Fruit fly (Drosophila melanogaster) whole organism, embryonic: ENCODE data around the gene Atg18b.
A peak's percentile ranks its signal among the peaks of the same experiment; 100 is the strongest.

Experiments
- ATbp ChIP-seq: fragments of 200-800 bp; sonication (Bioruptor generic); optimal IDR thresholded peaks from 2 replicates; lab custom pipeline; 2017; ENCODE audit warnings: missing biosample characterization, mild to moderate bottlenecking, missing genetic modification characterization, missing genetic modification reagents
- Adf1 ChIP-seq: fragments of 200-800 bp; sonication (Bioruptor generic); IDR thresholded peaks from 2 replicates; pipeline ENCODE4 v1.3.6; 2022; ENCODE audit warnings: missing biosample characterization, missing genetic modification characterization
- Atf-2 ChIP-seq: fragments of 200-800 bp; sonication (Bioruptor generic); optimal IDR thresholded peaks from 2 replicates; lab custom pipeline; 2016; ENCODE audit warnings: missing biosample characterization, missing genetic modification characterization
- Bgb ChIP-seq: fragments of 200-800 bp; sonication (Bioruptor generic); IDR thresholded peaks from 2 replicates; pipeline ENCODE4 v1.3.6; 2022; ENCODE audit warnings: missing biosample characterization, missing genetic modification characterization; ENCODE audit not compliant: partially characterized antibody
- CG12659 ChIP-seq: fragments of 200-800 bp; sonication (Bioruptor generic); optimal IDR thresholded peaks from 3 replicates; lab custom pipeline; 2017; ENCODE audit warnings: mild to moderate bottlenecking, missing biosample characterization, missing genetic modification reagents, missing genetic modification characterization
- CG12769 ChIP-seq: fragments of 200-800 bp; sonication (Bioruptor generic); optimal IDR thresholded peaks from 2 replicates; lab custom pipeline; 2019; ENCODE audit warnings: missing biosample characterization, mild to moderate bottlenecking, missing genetic modification characterization, moderate library complexity
- CG13775 ChIP-seq: fragments of 200-800 bp; sonication (Bioruptor generic); optimal IDR thresholded peaks from 3 replicates; lab custom pipeline; 2017; ENCODE audit warnings: missing biosample characterization, mild to moderate bottlenecking, missing genetic modification characterization
- CG14441 ChIP-seq: fragments of 200-800 bp; sonication (Bioruptor generic); IDR thresholded peaks from 2 replicates; pipeline ENCODE4 v1.3.6; 2022; ENCODE audit warnings: missing biosample characterization, missing genetic modification characterization
- CG15514 ChIP-seq: fragments of 200-800 bp; sonication (Bioruptor generic); optimal IDR thresholded peaks from 3 replicates; lab custom pipeline; 2017; ENCODE audit warnings: missing biosample characterization, missing genetic modification characterization, mild to moderate bottlenecking, moderate library complexity, missing genetic modification reagents
- CG2199 ChIP-seq: fragments of 200-800 bp; sonication (Bioruptor generic); IDR thresholded peaks from 3 replicates; pipeline ENCODE4 v1.3.6; 2022; ENCODE audit warnings: missing biosample characterization, missing genetic modification characterization
- CG2889 ChIP-seq: fragments of 200-800 bp; sonication (Bioruptor generic); IDR thresholded peaks from 3 replicates; pipeline ENCODE4 v1.3.6; 2022; ENCODE audit warnings: missing biosample characterization, missing genetic modification characterization
- CG3163 ChIP-seq: fragments of 200-800 bp; sonication (Bioruptor generic); optimal IDR thresholded peaks from 3 replicates; lab custom pipeline; 2016; ENCODE audit warnings: missing biosample characterization, missing genetic modification characterization
- CG32767 ChIP-seq: fragments of 200-800 bp; sonication (Bioruptor generic); IDR thresholded peaks from 2 replicates; pipeline ENCODE4 v1.3.6; 2022; ENCODE audit warnings: missing biosample characterization, missing genetic modification characterization
- CG3847 ChIP-seq: fragments of 200-800 bp; sonication (Bioruptor generic); IDR thresholded peaks from 2 replicates; pipeline ENCODE4 v1.3.6; 2022; ENCODE audit warnings: missing biosample characterization, missing genetic modification characterization
- CG4360 ChIP-seq: fragments of 200-800 bp; sonication (Bioruptor generic); IDR thresholded peaks from 2 replicates; pipeline ENCODE4 v1.3.6; 2022; ENCODE audit warnings: missing biosample characterization, missing genetic modification characterization
- CG4820 ChIP-seq: fragments of 200-800 bp; sonication (Bioruptor generic); optimal IDR thresholded peaks from 3 replicates; lab custom pipeline; 2016; ENCODE audit warnings: missing biosample characterization, missing genetic modification characterization
- CG4854 ChIP-seq: fragments of 200-800 bp; sonication (Bioruptor generic); optimal IDR thresholded peaks from 2 replicates; lab custom pipeline; 2016; ENCODE audit warnings: missing biosample characterization, missing genetic modification characterization, inconsistent platforms
- CG5180 ChIP-seq: fragments of 200-800 bp; sonication (Bioruptor generic); optimal IDR thresholded peaks from 3 replicates; lab custom pipeline; 2017; ENCODE audit warnings: missing biosample characterization, missing genetic modification characterization, mild to moderate bottlenecking, moderate library complexity, missing genetic modification reagents
- CG5245 ChIP-seq: fragments of 200-800 bp; sonication (Bioruptor generic); optimal IDR thresholded peaks from 3 replicates; lab custom pipeline; 2016; ENCODE audit warnings: missing biosample characterization, missing genetic modification characterization
- CG7271 ChIP-seq: fragments of 200-800 bp; sonication (Bioruptor generic); optimal IDR thresholded peaks from 2 replicates; lab custom pipeline; 2018; ENCODE audit warnings: missing biosample characterization, mild to moderate bottlenecking, missing genetic modification characterization, moderate library complexity
- CTCF ChIP-seq: fragments of 200-800 bp; sonication (Bioruptor generic); optimal IDR thresholded peaks from 2 replicates; lab custom pipeline; 2017; ENCODE audit warnings: missing biosample characterization, mild to moderate bottlenecking, missing genetic modification characterization, moderate library complexity
- Camta ChIP-seq: fragments of 200-800 bp; sonication (Bioruptor generic); optimal IDR thresholded peaks from 2 replicates; lab custom pipeline; 2016; ENCODE audit warnings: missing biosample characterization, missing genetic modification characterization
- D ChIP-seq, 2 experiments: fragments of 200-800 bp in 1 of 2; fragments of >200 bp in 1 of 2; sonication (Bioruptor generic) in 1 of 2; optimal IDR thresholded peaks; 2 replicates in 1 of 2; 3 replicates in 1 of 2; lab custom pipeline; 2017; ENCODE audit warnings: mild to moderate bottlenecking in 1 of 2, missing biosample characterization in 1 of 2, missing genetic modification characterization in 1 of 2, missing genetic modification reagents in 1 of 2
- Dll ChIP-seq: fragments of 200-800 bp; sonication (Bioruptor generic); IDR thresholded peaks from 4 replicates; pipeline ENCODE4 v1.3.6; 2022; ENCODE audit warnings: missing biosample characterization, missing genetic modification characterization; ENCODE audit not compliant: partially characterized antibody
- Eip74EF ChIP-seq, 2 experiments: fragments of 200-800 bp in 1 of 2; fragments of >200 bp in 1 of 2; sonication (Bioruptor generic) in 1 of 2; optimal IDR thresholded peaks; 2 replicates each; lab custom pipeline; 2017 to 2019; ENCODE audit warnings: missing biosample characterization in 2 of 2, missing genetic modification characterization in 2 of 2, mild to moderate bottlenecking in 1 of 2, moderate library complexity in 1 of 2
- Ets65A ChIP-seq: fragments of 200-800 bp; sonication (Bioruptor generic); peaks from one replicate; lab custom pipeline; 2016; ENCODE audit warnings: missing biosample characterization, missing genetic modification characterization
- Gsc ChIP-seq: fragments of 200-800 bp; sonication (Bioruptor generic); IDR thresholded peaks from 2 replicates; pipeline ENCODE4 v1.3.6; 2022; ENCODE audit warnings: missing biosample characterization, missing genetic modification characterization
- H2.0 ChIP-seq: fragments of 200-800 bp; sonication (Bioruptor generic); IDR thresholded peaks from 2 replicates; pipeline ENCODE4 v1.3.6; 2022; ENCODE audit warnings: missing biosample characterization, missing genetic modification characterization
- Hr78 ChIP-seq, 2 experiments: fragments of 200-800 bp in 1 of 2; fragments of >200 bp in 1 of 2; sonication (Bioruptor generic) in 1 of 2; optimal IDR thresholded peaks; 2 replicates each; lab custom pipeline; 2017 to 2019; ENCODE audit warnings: missing biosample characterization in 2 of 2, missing genetic modification characterization in 2 of 2, mild to moderate bottlenecking in 1 of 2, moderate library complexity in 1 of 2
- MBD-R2 ChIP-seq: fragments of 200-800 bp; sonication (Bioruptor generic); IDR thresholded peaks from 2 replicates; pipeline ENCODE4 v1.3.6; 2022; ENCODE audit warnings: missing biosample characterization, missing genetic modification characterization
- Med ChIP-seq: fragments of 200-800 bp; sonication (Bioruptor generic); peaks from one replicate; lab custom pipeline; 2016; ENCODE audit warnings: missing biosample characterization, missing genetic modification characterization, mild to moderate bottlenecking, inconsistent platforms, moderate library complexity
- NFAT ChIP-seq: fragments of 200-800 bp; sonication (Bioruptor generic); IDR thresholded peaks from 2 replicates; pipeline ENCODE4 v1.3.6; 2022; ENCODE audit warnings: missing biosample characterization, missing genetic modification characterization
- Nf-YC ChIP-seq: fragments of 200-800 bp; optimal IDR thresholded peaks from 3 replicates; lab custom pipeline; 2019; ENCODE audit warnings: missing biosample characterization, mild to moderate bottlenecking, missing genetic modification characterization, moderate library complexity
- bcd ChIP-seq: fragments of 200-800 bp; sonication (Bioruptor generic); optimal IDR thresholded peaks from 2 replicates; lab custom pipeline; 2017; ENCODE audit warnings: missing biosample characterization, mild to moderate bottlenecking, missing genetic modification characterization
- bowl ChIP-seq: fragments of 200-800 bp; sonication (Bioruptor generic); IDR thresholded peaks from 2 replicates; pipeline ENCODE4 v1.3.6; 2022; ENCODE audit warnings: missing biosample characterization, missing genetic modification characterization
- bsh ChIP-seq, 2 experiments: fragments of 200-800 bp; sonication (Bioruptor generic); optimal IDR thresholded peaks; 2 replicates each; lab custom pipeline; 2017 to 2018; ENCODE audit warnings: mild to moderate bottlenecking in 2 of 2, missing biosample characterization in 2 of 2, missing genetic modification characterization in 2 of 2, moderate library complexity in 1 of 2
- chinmo ChIP-seq: fragments of 200-800 bp; sonication (Bioruptor generic); IDR thresholded peaks from 4 replicates; pipeline ENCODE4 v1.3.6; 2022; ENCODE audit warnings: missing biosample characterization, missing genetic modification characterization; ENCODE audit not compliant: partially characterized antibody
- chm ChIP-seq: fragments of 200-800 bp; sonication (Bioruptor generic); IDR thresholded peaks from 2 replicates; pipeline ENCODE4 v1.3.6; 2022; ENCODE audit warnings: missing biosample characterization, missing genetic modification characterization
- crp ChIP-seq, 2 experiments: fragments of 200-800 bp; sonication (Bioruptor generic); optimal IDR thresholded peaks; 2 replicates in 1 of 2; 3 replicates in 1 of 2; lab custom pipeline; 2017; ENCODE audit warnings: missing biosample characterization in 2 of 2, missing genetic modification characterization in 2 of 2, mild to moderate bottlenecking in 1 of 2, moderate library complexity in 1 of 2
- da ChIP-seq: fragments of 200-800 bp; sonication (Bioruptor generic); optimal IDR thresholded peaks from 2 replicates; lab custom pipeline; 2016; ENCODE audit warnings: missing biosample characterization, missing genetic modification characterization
- fru ChIP-seq: fragments of >200 bp; optimal IDR thresholded peaks from 2 replicates; lab custom pipeline; 2017
- ftz-f1 ChIP-seq: fragments of 200-800 bp; sonication (Bioruptor generic); optimal IDR thresholded peaks from 2 replicates; lab custom pipeline; 2016; ENCODE audit warnings: missing biosample characterization, missing genetic modification characterization
- gce ChIP-seq: fragments of 200-800 bp; sonication (Bioruptor generic); IDR thresholded peaks from 3 replicates; pipeline ENCODE4 v1.3.6; 2022; ENCODE audit warnings: missing biosample characterization, missing genetic modification characterization
- nerfin-1 ChIP-seq: fragments of 200-800 bp; sonication (Bioruptor generic); optimal IDR thresholded peaks from 3 replicates; lab custom pipeline; 2019; ENCODE audit warnings: missing biosample characterization, mild to moderate bottlenecking, missing genetic modification characterization, moderate library complexity
- onecut ChIP-seq: fragments of 200-800 bp; sonication (Bioruptor generic); IDR thresholded peaks from 2 replicates; pipeline ENCODE4 v1.3.6; 2022; ENCODE audit warnings: missing biosample characterization, missing genetic modification characterization
- otp ChIP-seq: fragments of 200-800 bp; sonication (Bioruptor generic); IDR thresholded peaks from 3 replicates; pipeline ENCODE4, ENCODE4 v1.3.6; 2022; ENCODE audit warnings: missing biosample characterization, missing genetic modification characterization
- pros ChIP-seq: fragments of 200-800 bp; sonication (Bioruptor generic); optimal IDR thresholded peaks from 3 replicates; lab custom pipeline; 2019; ENCODE audit warnings: missing biosample characterization, mild to moderate bottlenecking, missing genetic modification characterization, moderate library complexity
- sens ChIP-seq: fragments of 200-800 bp; sonication (Bioruptor generic); peaks from one replicate; lab custom pipeline; 2016; ENCODE audit warnings: missing biosample characterization, missing genetic modification characterization

Atg18b gene

dm6 chr2L:21234388-21234984 is 14.1 kb upstream of the Atg18b start:
- TF ChIP-seq CG3847 (0 out of 2 replicates have a peak, but pooled peaks have one; percentile 14), CG12769 (tag; lab: Kevin White, UChicago) (peak; percentile 21), Med (peak; percentile 3), bsh (GFP tag; optimal IDR thresholded peaks at IDR 0.05; lab: Kevin White, UChicago) (no peak), Ets65A (GFP tag; lab: Kevin White, UChicago) (peak; percentile 5), CTCF (no peak), Hr78 (GFP tag; optimal IDR thresholded peaks at IDR 0.05; lab: Kevin White, UChicago) (peak in 1 of 2 experiments; percentile 98), Nf-YC (tag; lab: Kevin White, UChicago) (peak; percentile 51), CG4360 (0 out of 2 replicates have a peak, but pooled peaks have one; percentile 8), bcd (GFP tag; lab: Kevin White, UChicago) (no peak), Eip74EF (GFP tag; optimal IDR thresholded peaks at IDR 0.05; lab: Kevin White, UChicago) (peak in 1 of 2 experiments; percentile 35), sens (peak; percentile 49), Dll (GFP tag; lab: Robert Waterston, UW) (0 out of 4 replicates have a peak, but pooled peaks have one; percentile 12), NFAT (0 out of 2 replicates have a peak, but pooled peaks have one; percentile 10), pros (GFP tag; lab: Kevin White, UChicago) (peak; percentile 8), CG5180 (GFP tag; lab: Kevin White, UChicago) (no peak), CG4854 (GFP tag; lab: Kevin White, UChicago) (no peak), ftz-f1 (GFP tag; lab: Kevin White, UChicago) (peak; percentile 42), chinmo (GFP tag; lab: Robert Waterston, UW) (peak; percentile 75; the same call in 1 of the 4 replicates)

dm6 chr2L:21233430-21233829 is 13.1 kb upstream of the Atg18b start:
- TF ChIP-seq crp (GFP tag; optimal IDR thresholded peaks at IDR 0.05; lab: Kevin White, UChicago) (no peak), bowl (GFP tag; lab: Robert Waterston, UW) (peak; percentile 22; the same call in 1 of the 2 replicates), CG14441 (GFP tag; lab: Robert Waterston, UW) (no peak), ftz-f1 (GFP tag; lab: Kevin White, UChicago) (peak; percentile 16), CG12659 (GFP tag; lab: Kevin White, UChicago) (no peak), chm (GFP tag; lab: Robert Waterston, UW) (0 out of 2 replicates have a peak, but pooled peaks have one; percentile 32), CG15514 (no peak), CG7271 (no peak), pros (GFP tag; lab: Kevin White, UChicago) (peak; percentile 96), Bgb (GFP tag; lab: Robert Waterston, UW) (no peak), CG2199 (0 out of 3 replicates have a peak, but pooled peaks have one; percentile 56), CG2889 (0 out of 3 replicates have a peak, but pooled peaks have one; percentile 5), Adf1 (GFP tag; lab: Robert Waterston, UW) (no peak), Eip74EF (GFP tag; optimal IDR thresholded peaks at IDR 0.05; lab: Kevin White, UChicago) (no peak), CG5245 (no peak), CG13775 (GFP tag; lab: Kevin White, UChicago) (no peak), onecut (GFP tag; lab: Robert Waterston, UW) (peak; percentile 27; the same call in 1 of the 2 replicates), da (GFP tag; lab: Kevin White, UChicago) (no peak), D (optimal IDR thresholded peaks at IDR 0.05; lab: Kevin White, UChicago) (no peak), D (GFP tag; optimal IDR thresholded peaks at IDR 0.05; lab: Kevin White, UChicago) (no peak), NFAT (no peak), H2.0 (GFP tag; lab: Robert Waterston, UW) (no peak), CG3163 (GFP tag; lab: Kevin White, UChicago) (no peak), nerfin-1 (tag; lab: Kevin White, UChicago) (no peak), ATbp (GFP tag; lab: Kevin White, UChicago) (no peak), Atf-2 (no peak), CG32767 (GFP tag; lab: Robert Waterston, UW) (no peak), fru (lab: Kevin White, UChicago) (no peak), Med (peak; percentile 52), CG4820 (no peak), MBD-R2 (GFP tag; lab: Robert Waterston, UW) (no peak), gce (no peak), Gsc (GFP tag; lab: Robert Waterston, UW) (no peak), Camta (GFP tag; lab: Kevin White, UChicago) (no peak), otp (no peak)
